Worm (Caenorhabditis elegans): ENCODE measurements around the gene nlp-23.

ce11 chrX:2338210-2338609, 4.5 kb downstream of the nlp-23 start, which contains the start of gene nlp-45:
- TF ChIP-seq lin-15B (tag; optimal IDR thresholded peaks at IDR 0.05) = no peak
- TF ChIP-seq nhr-25 (tag; optimal IDR thresholded peaks at IDR 0.05; ENCODE audit: borderline replicate concordance, insufficient read depth) = no peak
- no peak for TF ChIP-seq fos-1 (tag; optimal IDR thresholded peaks at IDR 0.05)
- no peak for TF ChIP-seq dve-1 (tag; optimal IDR thresholded peaks at IDR 0.05; ENCODE audit: insufficient read depth)
- TF ChIP-seq F49E8.2 (tag; optimal IDR thresholded peaks at IDR 0.05; ENCODE audit: borderline replicate concordance) = no peak
- TF ChIP-seq mxl-3 (GFP tag; optimal IDR thresholded peaks at IDR 0.05) = no peak
- TF ChIP-seq Y48G9A.11 (GFP tag; IDR thresholded peaks at IDR 0.05) = no peak
- TF ChIP-seq fkh-10 (GFP tag; optimal IDR thresholded peaks at IDR 0.05) = no peak
- no peak for TF ChIP-seq aly-2 (tag; optimal IDR thresholded peaks at IDR 0.05)
- TF ChIP-seq zfp-3 (GFP tag; conservative IDR thresholded peaks at IDR 0.05) = no peak
